Fruit fly (Drosophila melanogaster): ENCODE measurements around the gene tgo.
A peak's percentile ranks its signal among the peaks of the same experiment; 100 is the strongest.

Gene tgo

dm6 chr3R:9047561-9048465 lies 28.0 kb upstream of the tgo start, which contains the start of gene Rel (continued):
- no peak for TF ChIP-seq Lim3 (GFP tag; IDR thresholded peaks at IDR 0.05)
- peak; percentile 52 for TF ChIP-seq Fer3 (tag; optimal IDR thresholded peaks at IDR 0.05)
- TF ChIP-seq jumu (GFP tag; optimal IDR thresholded peaks at IDR 0.05) = no peak
- TF ChIP-seq CG10147 (GFP tag; optimal IDR thresholded peaks at IDR 0.05) = peak; percentile 74
- peak; percentile 56 for TF ChIP-seq fd3F (GFP tag; optimal IDR thresholded peaks at IDR 0.05)
- peak; percentile 63 for TF ChIP-seq tin (GFP tag; optimal IDR thresholded peaks at IDR 0.05)
- peak; percentile 12 for TF ChIP-seq odd (GFP tag; optimal IDR thresholded peaks at IDR 0.05)
- peak in 1 of 3 experiments; percentile 88 for TF ChIP-seq lola (GFP tag; optimal IDR thresholded peaks at IDR 0.05)
- peak; percentile 42 for TF ChIP-seq CG4820 (GFP tag; optimal IDR thresholded peaks at IDR 0.05)
- peak; percentile 59 for TF ChIP-seq bcd (GFP tag; optimal IDR thresholded peaks at IDR 0.05)
- TF ChIP-seq CG6765 (GFP tag; optimal IDR thresholded peaks at IDR 0.05) = peak; percentile 26
- peak; percentile 72 for TF ChIP-seq gsb-n (tag; optimal IDR thresholded peaks at IDR 0.05)
- peak; percentile 24 for TF ChIP-seq pho (GFP tag; optimal IDR thresholded peaks at IDR 0.05)
- peak; percentile 86 for TF ChIP-seq CG2678 (tag; optimal IDR thresholded peaks at IDR 0.05)
- no peak for TF ChIP-seq Atf-2 (GFP tag; optimal IDR thresholded peaks at IDR 0.05)
- peak; percentile 39 for TF ChIP-seq corto (GFP tag; optimal IDR thresholded peaks at IDR 0.05)
- TF ChIP-seq Hr3 (GFP tag; optimal IDR thresholded peaks at IDR 0.05) = peak; percentile 75
- TF ChIP-seq Dfd (GFP tag; optimal IDR thresholded peaks at IDR 0.05) = no peak
- TF ChIP-seq CG1233 (GFP tag; optimal IDR thresholded peaks at IDR 0.05) = peak; percentile 42
- TF ChIP-seq NC2β (GFP tag; optimal IDR thresholded peaks at IDR 0.05) = peak; percentile 22
- TF ChIP-seq CG17568 (GFP tag; optimal IDR thresholded peaks at IDR 0.05) = no peak
- TF ChIP-seq CG8290 (GFP tag; optimal IDR thresholded peaks at IDR 0.05) = peak; percentile 39
- TF ChIP-seq CG8290 (tag; optimal IDR thresholded peaks at IDR 0.05) = peak in 1 of 2 experiments; percentile 68
- TF ChIP-seq E2f2 (GFP tag; IDR thresholded peaks at IDR 0.05) = no peak
- TF ChIP-seq CG4328 (GFP tag; optimal IDR thresholded peaks at IDR 0.05) = peak; percentile 68
- TF ChIP-seq YL-1 (GFP tag; optimal IDR thresholded peaks at IDR 0.05) = peak; percentile 12
- TF ChIP-seq CG2120 (GFP tag; optimal IDR thresholded peaks at IDR 0.05) = peak; percentile 28
- TF ChIP-seq her (GFP tag; optimal IDR thresholded peaks at IDR 0.05) = peak; percentile 59
- peak; percentile 72 for TF ChIP-seq BEAF-32 (GFP tag; optimal IDR thresholded peaks at IDR 0.05)
- TF ChIP-seq Ada2b (GFP tag; IDR thresholded peaks at IDR 0.05) = no peak
- TF ChIP-seq btn (GFP tag; optimal IDR thresholded peaks at IDR 0.05) = peak; percentile 37
- peak in 1 of 2 experiments; percentile 62 for TF ChIP-seq bsh (GFP tag; optimal IDR thresholded peaks at IDR 0.05)
- peak; percentile 34 for TF ChIP-seq Hmr (GFP tag; optimal IDR thresholded peaks at IDR 0.05)
- TF ChIP-seq Side (GFP tag; optimal IDR thresholded peaks at IDR 0.05) = peak; percentile 45
- no peak for TF ChIP-seq CG34422 (GFP tag; IDR thresholded peaks at IDR 0.05)
- peak; percentile 36 for TF ChIP-seq cato (GFP tag; optimal IDR thresholded peaks at IDR 0.05; ENCODE audit: borderline replicate concordance)
- TF ChIP-seq CG2875 (GFP tag; optimal IDR thresholded peaks at IDR 0.05) = peak; percentile 11
- peak; percentile 5 for TF ChIP-seq CG6683 (GFP tag; optimal IDR thresholded peaks at IDR 0.05)
- no peak for TF ChIP-seq CG17612 (GFP tag; IDR thresholded peaks at IDR 0.05)
- no peak for TF ChIP-seq CG17186 (GFP tag; optimal IDR thresholded peaks at IDR 0.05)
- TF ChIP-seq Ets65A (GFP tag) = peak; percentile 83
- TF ChIP-seq Nf-YA (GFP tag; IDR thresholded peaks at IDR 0.05) = no peak
- TF ChIP-seq CG16863 (GFP tag; optimal IDR thresholded peaks at IDR 0.05) = no peak
- peak; percentile 74 for TF ChIP-seq CG10209 (GFP tag; optimal IDR thresholded peaks at IDR 0.05)
- TF ChIP-seq CG1647 (GFP tag; optimal IDR thresholded peaks at IDR 0.05) = peak; percentile 15
- no peak for TF ChIP-seq CG11560 (tag; IDR thresholded peaks at IDR 0.05)
- peak; percentile 3 for TF ChIP-seq gfzf (GFP tag; optimal IDR thresholded peaks at IDR 0.05)
- TF ChIP-seq Hr51 (GFP tag; optimal IDR thresholded peaks at IDR 0.05) = peak; percentile 30 to 79

Measured in whole organism, embryonic.